Worm (Caenorhabditis elegans) whole organism, young adult: ENCODE measurements around the gene vnut-1.

Experiments
- B0336.3 ChIP-seq: fragments of 200-800 bp; sonication (Bioruptor generic); IDR thresholded peaks from 2 replicates; pipeline ENCODE4 v1.3.6; 2022; ENCODE audit warnings: missing genetic modification characterization, missing compliant biosample characterization
- C06A6.2 ChIP-seq: fragments of 200-800 bp; sonication (Bioruptor generic); conservative IDR thresholded peaks from 2 replicates; pipeline ENCODE4 v1.3.6; 2022; ENCODE audit warnings: missing genetic modification characterization, missing compliant biosample characterization
- D2030.7 ChIP-seq: fragments of 200-800 bp; sonication (Bioruptor generic); IDR thresholded peaks from 2 replicates; pipeline ENCODE4 v1.3.6; 2022; ENCODE audit warnings: missing genetic modification reagents, missing genetic modification characterization, missing compliant biosample characterization
- F33H1.4 ChIP-seq: fragments of 200-800 bp; sonication (Bioruptor generic); IDR thresholded peaks from 2 replicates; pipeline ENCODE4 v1.3.6; 2022; ENCODE audit warnings: missing genetic modification reagents, missing genetic modification characterization, missing compliant biosample characterization
- F37B4.10 ChIP-seq: fragments of 200-800 bp; sonication (Bioruptor generic); IDR thresholded peaks from 2 replicates; pipeline ENCODE4 v1.3.6; 2022; ENCODE audit warnings: missing genetic modification characterization, missing compliant biosample characterization
- F39B2.1 ChIP-seq: fragments of 200-800 bp; sonication (Bioruptor generic); IDR thresholded peaks from 2 replicates; pipeline ENCODE4 v1.3.6; 2022; ENCODE audit warnings: missing genetic modification reagents, missing genetic modification characterization, missing compliant biosample characterization
- F57A8.1 ChIP-seq: fragments of 200-800 bp; sonication (Bioruptor generic); optimal IDR thresholded peaks from 2 replicates; lab custom pipeline; 2018; ENCODE audit warnings: mild to moderate bottlenecking, missing genetic modification characterization, moderate library complexity, missing compliant biosample characterization
- F57C9.4 ChIP-seq: sonication (generic microtip); optimal IDR thresholded peaks from 2 replicates; lab custom pipeline; 2017; ENCODE audit warnings: mild to moderate bottlenecking, missing genetic modification characterization, missing compliant biosample characterization
- K11D2.4 ChIP-seq: fragments of 200-800 bp; sonication (Bioruptor generic); IDR thresholded peaks from 2 replicates; pipeline ENCODE4 v1.3.6; 2022; ENCODE audit warnings: missing genetic modification reagents, missing genetic modification characterization, missing compliant biosample characterization
- T07F8.4 ChIP-seq: sonication (generic microtip); optimal IDR thresholded peaks from 2 replicates; lab custom pipeline; 2016; ENCODE audit warnings: mild to moderate bottlenecking, missing genetic modification characterization, moderate library complexity, missing compliant biosample characterization
- T26A5.8 ChIP-seq: sonication (generic microtip); optimal IDR thresholded peaks from 2 replicates; lab custom pipeline; 2016; ENCODE audit warnings: missing genetic modification characterization, missing compliant biosample characterization
- Y67H2A.10 ChIP-seq: fragments of 200-800 bp; sonication (Bioruptor generic); conservative IDR thresholded peaks from 2 replicates; pipeline ENCODE4 v1.3.6; 2022; ENCODE audit warnings: missing genetic modification reagents, missing genetic modification characterization, missing compliant biosample characterization
- Y95B8A.8 ChIP-seq: fragments of 200-800 bp; sonication (Bioruptor generic); IDR thresholded peaks from 2 replicates; pipeline ENCODE4 v1.3.6; 2022; ENCODE audit warnings: missing genetic modification reagents, missing genetic modification characterization, missing compliant biosample characterization
- aptf-2 ChIP-seq: fragments of 200-800 bp; sonication (Bioruptor generic); conservative IDR thresholded peaks from 2 replicates; pipeline ENCODE4 v1.3.6; 2022; ENCODE audit warnings: missing genetic modification reagents, missing genetic modification characterization, missing compliant biosample characterization
- atf-7 ChIP-seq: sonication (generic microtip); optimal IDR thresholded peaks from 2 replicates; lab custom pipeline; 2017; ENCODE audit warnings: mild to moderate bottlenecking, missing genetic modification characterization, missing compliant biosample characterization
- cebp-2 ChIP-seq: fragments of 200-800 bp; sonication (Bioruptor generic); IDR thresholded peaks from 2 replicates; pipeline ENCODE4 v1.3.6; 2022; ENCODE audit warnings: missing genetic modification characterization, missing compliant biosample characterization
- ceh-40 ChIP-seq: fragments of 200-800 bp; sonication (Bioruptor generic); IDR thresholded peaks from 2 replicates; pipeline ENCODE4 v1.3.6; 2022; ENCODE audit warnings: missing genetic modification characterization, missing compliant biosample characterization
- efl-1 ChIP-seq: fragments of 150-350 bp; optimal IDR thresholded peaks from 2 replicates; lab custom pipeline; 2014; ENCODE audit warnings: missing biosample characterization, missing genetic modification reagents, missing genetic modification characterization
- egl-18 ChIP-seq: fragments of 200-800 bp; sonication (Bioruptor generic); IDR thresholded peaks from 2 replicates; pipeline ENCODE4 v1.3.6; 2022; ENCODE audit warnings: missing genetic modification reagents, missing genetic modification characterization, missing compliant biosample characterization
- egl-44 ChIP-seq: fragments of 200-800 bp; sonication (Bioruptor generic); IDR thresholded peaks from 2 replicates; pipeline ENCODE4 v1.3.6; 2022; ENCODE audit warnings: missing genetic modification reagents, missing genetic modification characterization, missing compliant biosample characterization
- egrh-3 ChIP-seq: fragments of 200-800 bp; sonication (Bioruptor generic); IDR thresholded peaks from 2 replicates; pipeline ENCODE4 v1.3.6; 2022; ENCODE audit warnings: missing genetic modification reagents, missing genetic modification characterization, missing compliant biosample characterization
- ekl-4 ChIP-seq: fragments of 200-800 bp; sonication (Bioruptor generic); IDR thresholded peaks from 2 replicates; pipeline ENCODE4 v1.3.6; 2022; ENCODE audit warnings: missing genetic modification reagents, missing genetic modification characterization, missing compliant biosample characterization
- him-1 ChIP-seq: sonication (generic microtip); optimal IDR thresholded peaks from 2 replicates; lab custom pipeline; 2016; ENCODE audit warnings: missing genotype, missing genetic modification reagents, missing genetic modification characterization, missing compliant biosample characterization
- hlh-12 ChIP-seq: sonication (generic microtip); optimal IDR thresholded peaks from 2 replicates; lab custom pipeline; 2016; ENCODE audit warnings: missing genetic modification characterization, missing compliant biosample characterization
- hlh-26 ChIP-seq: fragments of 200-800 bp; sonication (Bioruptor generic); conservative IDR thresholded peaks from 2 replicates; pipeline ENCODE4 v1.3.6; 2022; ENCODE audit warnings: missing genetic modification reagents, missing genetic modification characterization, missing compliant biosample characterization
- hmg-20 ChIP-seq: fragments of 200-800 bp; sonication (Bioruptor generic); IDR thresholded peaks from 2 replicates; pipeline ENCODE4 v1.3.6; 2022; ENCODE audit warnings: missing genetic modification reagents, missing genetic modification characterization, missing compliant biosample characterization
- lag-1 ChIP-seq: fragments of 200-800 bp; sonication (Bioruptor generic); IDR thresholded peaks from 2 replicates; pipeline ENCODE4 v1.3.6; 2022; ENCODE audit warnings: missing genetic modification reagents, missing genetic modification characterization, missing compliant biosample characterization
- lin-40 ChIP-seq: sonication (generic microtip); optimal IDR thresholded peaks from 2 replicates; lab custom pipeline; 2016; ENCODE audit warnings: missing genetic modification characterization, mild to moderate bottlenecking, missing compliant biosample characterization, missing genotype, missing genetic modification reagents
- lin-54 ChIP-seq: fragments of 200-800 bp; sonication (Bioruptor generic); optimal IDR thresholded peaks from 2 replicates; lab custom pipeline; 2018; ENCODE audit warnings: mild to moderate bottlenecking, missing genetic modification characterization, missing compliant biosample characterization
- lsl-1 ChIP-seq: fragments of 200-800 bp; sonication (Bioruptor generic); optimal IDR thresholded peaks from 2 replicates; lab custom pipeline; 2018; ENCODE audit warnings: mild to moderate bottlenecking, missing genetic modification characterization, moderate library complexity, missing compliant biosample characterization
- madf-6 ChIP-seq: fragments of 200-800 bp; sonication (Bioruptor generic); IDR thresholded peaks from 2 replicates; pipeline ENCODE4 v1.3.6; 2022; ENCODE audit warnings: missing genetic modification reagents, missing genetic modification characterization, missing compliant biosample characterization
- madf-8 ChIP-seq: fragments of 200-800 bp; sonication (Bioruptor generic); conservative IDR thresholded peaks from 2 replicates; pipeline ENCODE4 v1.3.6; 2022; ENCODE audit warnings: missing genetic modification reagents, missing genetic modification characterization, missing compliant biosample characterization
- mes-4 ChIP-seq: sonication (generic microtip); optimal IDR thresholded peaks from 2 replicates; lab custom pipeline; 2016; ENCODE audit warnings: missing genotype, missing genetic modification characterization, missing compliant biosample characterization
- nfya-1 ChIP-seq: sonication (generic microtip); optimal IDR thresholded peaks from 2 replicates; lab custom pipeline; 2017; ENCODE audit warnings: antibody characterized with exemption, missing compliant biosample characterization, missing genetic modification characterization, borderline replicate concordance; ENCODE audit not compliant: insufficient read depth
- nfya-2 ChIP-seq: fragments of 200-800 bp; sonication (Bioruptor generic); IDR thresholded peaks from 2 replicates; pipeline ENCODE4 v1.3.6; 2022; ENCODE audit warnings: missing genetic modification reagents, missing genetic modification characterization, missing compliant biosample characterization
- nhr-120 ChIP-seq: fragments of 200-800 bp; sonication (Bioruptor generic); IDR thresholded peaks from 2 replicates; pipeline ENCODE4 v1.3.6; 2022; ENCODE audit warnings: missing genetic modification characterization, missing compliant biosample characterization
- nhr-179 ChIP-seq: sonication (generic microtip); optimal IDR thresholded peaks from 2 replicates; lab custom pipeline; 2016; ENCODE audit warnings: mild to moderate bottlenecking, missing genetic modification characterization, missing compliant biosample characterization
- pha-4 ChIP-seq: fragments of 150-350 bp; sonication (generic microtip); optimal IDR thresholded peaks from 2 replicates; lab custom pipeline; 2014; ENCODE audit warnings: missing biosample characterization, missing genetic modification reagents, missing genetic modification characterization
- rpc-1 ChIP-seq, 2 experiments: fragments of 150-350 bp in 1 of 2; sonication (generic microtip) in 1 of 2; optimal IDR thresholded peaks; 2 replicates each; lab custom pipeline; 2014 to 2018; ENCODE audit warnings: missing biosample characterization in 1 of 2, missing genetic modification characterization in 1 of 2, missing genetic modification reagents in 1 of 2, missing genotype in 1 of 2
- snpc-1.1 ChIP-seq: sonication (generic microtip); optimal IDR thresholded peaks from 2 replicates; lab custom pipeline; 2017; ENCODE audit warnings: missing genetic modification characterization, mild to moderate bottlenecking, missing compliant biosample characterization, antibody characterized with exemption, moderate library complexity, missing genotype, missing genetic modification reagents; ENCODE audit not compliant: insufficient read depth
- snpc-3.4 ChIP-seq: sonication (generic microtip); optimal IDR thresholded peaks from 2 replicates; lab custom pipeline; 2017; ENCODE audit warnings: missing genetic modification characterization, mild to moderate bottlenecking, missing compliant biosample characterization, antibody characterized with exemption, moderate library complexity, missing genotype, missing genetic modification reagents
- snpc-4 ChIP-seq, 5 experiments: fragments of 150-350 bp in 1 of 5; sonication (generic microtip) in 4 of 5; optimal IDR thresholded peaks; 2 replicates each; lab custom pipeline; 2014 to 2018; ENCODE audit warnings: missing genetic modification characterization in 5 of 5, missing biosample characterization in 3 of 5, antibody characterized with exemption in 2 of 5, mild to moderate bottlenecking in 2 of 5, missing compliant biosample characterization in 2 of 5, missing genotype in 2 of 5, moderate library complexity in 2 of 5, missing genetic modification reagents in 1 of 5
- tbx-9 ChIP-seq: sonication (generic microtip); optimal IDR thresholded peaks from 2 replicates; lab custom pipeline; 2016; ENCODE audit warnings: borderline replicate concordance, missing genetic modification characterization, inconsistent platforms, missing compliant biosample characterization
- xnd-1 ChIP-seq: sonication (generic microtip); optimal IDR thresholded peaks from 2 replicates; lab custom pipeline; 2016; ENCODE audit warnings: missing genotype, missing genetic modification reagents, missing genetic modification characterization, missing compliant biosample characterization
- ztf-18 ChIP-seq: sonication (generic microtip); optimal IDR thresholded peaks from 2 replicates; lab custom pipeline; 2016; ENCODE audit warnings: missing genotype, mild to moderate bottlenecking, missing genetic modification characterization, missing compliant biosample characterization

The vnut-1 gene

ce11 chrII:14479583-14480245 lies 9.9 kb upstream of the vnut-1 start, which contains the start of gene C13B4.1 (continued):
- TF ChIP-seq cebp-2 (GFP tag; lab: Robert Waterston, UW): no peak
- TF ChIP-seq hlh-12 (tag; lab: Kevin White, UChicago): no peak
- no peak for TF ChIP-seq rpc-1 (optimal IDR thresholded peaks at IDR 0.05; lab: Kevin White, UChicago)
- no peak for TF ChIP-seq rpc-1 (tag; optimal IDR thresholded peaks at IDR 0.05; lab: Kevin White, UChicago)
- no peak for TF ChIP-seq mes-4
- peak; percentile 39 for TF ChIP-seq madf-8
- TF ChIP-seq D2030.7 (GFP tag; lab: Robert Waterston, UW): peak; percentile 90
- TF ChIP-seq C06A6.2: no peak
- TF ChIP-seq madf-6 (GFP tag; lab: Robert Waterston, UW): peak; percentile 80
- TF ChIP-seq F57C9.4 (tag; lab: Kevin White, UChicago): no peak
- TF ChIP-seq him-1 (tag; lab: Kevin White, UChicago): peak; percentile 11
- peak; percentile 75 for TF ChIP-seq F33H1.4 (GFP tag; lab: Robert Waterston, UW)
- no peak for TF ChIP-seq K11D2.4 (GFP tag; lab: Robert Waterston, UW)
- TF ChIP-seq tbx-9 (tag; lab: Kevin White, UChicago): no peak
- TF ChIP-seq Y67H2A.10 (GFP tag; lab: Robert Waterston, UW): no peak
- TF ChIP-seq B0336.3: no peak

ce11 chrII:14480772-14481171 lies 8.8 kb upstream of the vnut-1 start:
- TF ChIP-seq aptf-2 (GFP tag; lab: Robert Waterston, UW): no peak
- no peak for TF ChIP-seq F39B2.1 (GFP tag; lab: Robert Waterston, UW)
- TF ChIP-seq lsl-1 (GFP tag; lab: Kevin White, UChicago): no peak
- TF ChIP-seq T07F8.4 (tag; lab: Kevin White, UChicago): no peak
- TF ChIP-seq egrh-3 (GFP tag; lab: Robert Waterston, UW): no peak
- no peak for TF ChIP-seq ceh-40 (GFP tag; lab: Robert Waterston, UW)
- no peak for TF ChIP-seq hmg-20 (GFP tag; lab: Robert Waterston, UW)
- no peak for TF ChIP-seq snpc-3.4 (tag; lab: Kevin White, UChicago)
- no peak for TF ChIP-seq F57A8.1
- no peak for TF ChIP-seq snpc-1.1
- no peak for TF ChIP-seq atf-7 (tag; lab: Kevin White, UChicago)
- TF ChIP-seq lin-40 (tag; lab: Kevin White, UChicago): no peak
- no peak for TF ChIP-seq ztf-18 (tag; lab: Kevin White, UChicago)
- no peak for TF ChIP-seq F57C9.4 (tag; lab: Kevin White, UChicago)
- no peak for TF ChIP-seq pha-4 (tag; lab: Kevin White, UChicago)
- TF ChIP-seq lag-1 (GFP tag; lab: Robert Waterston, UW): no peak
- no peak for TF ChIP-seq T26A5.8 (tag; lab: Kevin White, UChicago)
- TF ChIP-seq nfya-2: no peak
- TF ChIP-seq efl-1 (GFP tag; lab: Kevin White, UChicago): no peak

- TF ChIP-seq D2030.7 (GFP tag; lab: Robert Waterston, UW) (no peak), Y95B8A.8 (GFP tag; lab: Robert Waterston, UW) (no peak), nfya-1 (no peak), ekl-4 (GFP tag; lab: Robert Waterston, UW) (no peak), xnd-1 (no peak), lin-54 (no peak), tbx-9 (tag; lab: Kevin White, UChicago) (no peak), hlh-26 (GFP tag; lab: Robert Waterston, UW) (no peak), aptf-2 (GFP tag; lab: Robert Waterston, UW) (no peak), snpc-4 (GFP tag; optimal IDR thresholded peaks at IDR 0.05; lab: Kevin White, UChicago) (no peak), snpc-4 (tag; optimal IDR thresholded peaks at IDR 0.05; lab: Kevin White, UChicago) (no peak), madf-6 (GFP tag; lab: Robert Waterston, UW) (no peak), T26A5.8 (tag; lab: Kevin White, UChicago) (no peak), nhr-179 (tag; lab: Kevin White, UChicago) (no peak), ceh-40 (GFP tag; lab: Robert Waterston, UW) (no peak), F37B4.10 (no peak), egl-18 (GFP tag; lab: Robert Waterston, UW) (no peak), egl-44 (GFP tag; lab: Robert Waterston, UW) (no peak), nhr-120 (GFP tag; lab: Robert Waterston, UW) (no peak)
Observed at ce11 chrII:14483813-14484212, 5.8 kb upstream of the vnut-1 start.
